Worm (Caenorhabditis elegans) whole organism, early embryonic: ENCODE data around the gene hsp-90.

ENCODE experiments used
- B0310.2 ChIP-seq: sonication (generic microtip); optimal IDR thresholded peaks from 2 replicates; lab custom pipeline; 2016; ENCODE audit warnings: mild to moderate bottlenecking, missing genetic modification characterization, missing compliant biosample characterization
- F13C5.2 ChIP-seq: sonication (generic microtip); optimal IDR thresholded peaks from 2 replicates; lab custom pipeline; 2017; ENCODE audit warnings: mild to moderate bottlenecking, missing genetic modification characterization, inconsistent platforms, missing compliant biosample characterization
- aly-1 ChIP-seq: sonication (generic microtip); optimal IDR thresholded peaks from 2 replicates; lab custom pipeline; 2016; ENCODE audit warnings: missing genetic modification characterization, missing compliant biosample characterization
- ama-1 ChIP-seq: fragments of 150-350 bp; optimal IDR thresholded peaks from 2 replicates; lab custom pipeline; 2014
- ceh-13 ChIP-seq: fragments of 200-800 bp; sonication (Bioruptor generic); optimal IDR thresholded peaks from 2 replicates; lab custom pipeline; 2018; ENCODE audit warnings: mild to moderate bottlenecking, missing genetic modification characterization, missing compliant biosample characterization
- ceh-36 ChIP-seq: sonication (generic microtip); optimal IDR thresholded peaks from 2 replicates; lab custom pipeline; 2016; ENCODE audit warnings: missing genetic modification characterization, inconsistent platforms, missing compliant biosample characterization
- ets-7 ChIP-seq: sonication (generic microtip); optimal IDR thresholded peaks from 2 replicates; lab custom pipeline; 2016; ENCODE audit warnings: missing genotype, missing genetic modification characterization, missing compliant biosample characterization
- flt-1 ChIP-seq: fragments of 200-800 bp; sonication (Bioruptor generic); IDR thresholded peaks from 2 replicates; pipeline ENCODE4 v1.3.6; 2022; ENCODE audit warnings: missing genetic modification characterization, missing compliant biosample characterization
- hmbx-1 ChIP-seq: sonication (generic microtip); optimal IDR thresholded peaks from 2 replicates; lab custom pipeline; 2016; ENCODE audit warnings: mild to moderate bottlenecking, missing genetic modification characterization, missing compliant biosample characterization
- hmg-4 ChIP-seq: fragments of 200-800 bp; sonication (Bioruptor generic); optimal IDR thresholded peaks from 2 replicates; lab custom pipeline; 2018; ENCODE audit warnings: mild to moderate bottlenecking, missing genetic modification characterization, missing compliant biosample characterization
- hnd-1 ChIP-seq: sonication (generic microtip); optimal IDR thresholded peaks from 2 replicates; lab custom pipeline; 2016; ENCODE audit warnings: missing genetic modification characterization, missing compliant biosample characterization
- pes-1 ChIP-seq: fragments of 200-800 bp; sonication (Bioruptor generic); IDR thresholded peaks from 2 replicates; pipeline ENCODE4 v1.3.6; 2022; ENCODE audit warnings: missing genetic modification reagents, missing genetic modification characterization, missing compliant biosample characterization
- scrt-1 ChIP-seq: fragments of 200-800 bp; sonication (Bioruptor generic); IDR thresholded peaks from 2 replicates; pipeline ENCODE4 v1.3.6; 2022; ENCODE audit warnings: missing genetic modification characterization, missing compliant biosample characterization
- sea-1 ChIP-seq: fragments of 200-800 bp; sonication (Bioruptor generic); conservative IDR thresholded peaks from 2 replicates; pipeline ENCODE4 v1.3.6; 2022; ENCODE audit warnings: missing genetic modification characterization, missing compliant biosample characterization
- tbx-11 ChIP-seq: fragments of 200-800 bp; sonication (Bioruptor generic); IDR thresholded peaks from 2 replicates; pipeline ENCODE4 v1.3.6; 2022; ENCODE audit warnings: missing genetic modification characterization, missing compliant biosample characterization
- tbx-37 ChIP-seq: fragments of 200-800 bp; sonication (Bioruptor generic); conservative IDR thresholded peaks from 2 replicates; pipeline ENCODE4 v1.3.6; 2022; ENCODE audit warnings: missing genetic modification reagents, missing genetic modification characterization, missing compliant biosample characterization
- tra-4 ChIP-seq: sonication (generic microtip); optimal IDR thresholded peaks from 2 replicates; lab custom pipeline; 2017; ENCODE audit warnings: missing genetic modification characterization, missing compliant biosample characterization

hsp-90 gene

ce11 chrV:14698005-14698404 is 13.3 kb downstream of the hsp-90 start:
- no peak for TF ChIP-seq aly-1 (tag; lab: Kevin White, UChicago)
- no peak for TF ChIP-seq tbx-37
- no peak for TF ChIP-seq hnd-1 (tag; lab: Kevin White, UChicago)
- no peak for TF ChIP-seq flt-1 (GFP tag; lab: Robert Waterston, UW)
- no peak for TF ChIP-seq ceh-36 (tag; lab: Kevin White, UChicago)
- TF ChIP-seq tra-4, result no peak
- no peak for TF ChIP-seq hmbx-1 (tag; lab: Kevin White, UChicago)
- TF ChIP-seq scrt-1 (GFP tag; lab: Robert Waterston, UW), result no peak
- no peak for TF ChIP-seq sea-1

ce11 chrV:14698666-14699065 is 13.9 kb downstream of the hsp-90 start, which contains the start of gene set-5:
Gene set-5, plus strand, starts transcription at chrV:14698966.
- TF ChIP-seq ama-1 (lab: Kevin White, UChicago), result no peak
- no peak for TF ChIP-seq hmg-4 (GFP tag; lab: Kevin White, UChicago)
- no peak for TF ChIP-seq aly-1 (tag; lab: Kevin White, UChicago)
- TF ChIP-seq scrt-1 (GFP tag; lab: Robert Waterston, UW), result no peak
- TF ChIP-seq ceh-36 (tag; lab: Kevin White, UChicago), result no peak
- no peak for TF ChIP-seq B0310.2 (tag; lab: Kevin White, UChicago)
- no peak for TF ChIP-seq ceh-13 (GFP tag; lab: Kevin White, UChicago)
- no peak for TF ChIP-seq sea-1
- no peak for TF ChIP-seq pes-1 (GFP tag; lab: Robert Waterston, UW)
- TF ChIP-seq tbx-11 (GFP tag; lab: Robert Waterston, UW), result no peak
- no peak for TF ChIP-seq F13C5.2 (tag; lab: Kevin White, UChicago)
- TF ChIP-seq hmbx-1 (tag; lab: Kevin White, UChicago), result no peak
- TF ChIP-seq hnd-1 (tag; lab: Kevin White, UChicago), result no peak
- TF ChIP-seq ets-7 (tag; lab: Kevin White, UChicago), result no peak
- no peak for TF ChIP-seq tra-4

- TF ChIP-seq ama-1 (lab: Kevin White, UChicago) (no peak), tbx-11 (GFP tag; lab: Robert Waterston, UW) (no peak), tra-4 (no peak), F13C5.2 (tag; lab: Kevin White, UChicago) (no peak), hmg-4 (GFP tag; lab: Kevin White, UChicago) (no peak), B0310.2 (tag; lab: Kevin White, UChicago) (no peak)
These were observed 23.2 kb downstream of the hsp-90 start, which contains the start of gene R08A2.9 for ce11 chrV:14707958-14708357. Gene R08A2.9, plus strand, starts transcription at chrV:14708258.

- TF ChIP-seq ceh-13 (GFP tag; lab: Kevin White, UChicago) (no peak), ama-1 (lab: Kevin White, UChicago) (no peak), ceh-36 (tag; lab: Kevin White, UChicago) (no peak), flt-1 (GFP tag; lab: Robert Waterston, UW) (no peak), pes-1 (GFP tag; lab: Robert Waterston, UW) (no peak), B0310.2 (tag; lab: Kevin White, UChicago) (no peak)
These were observed 26.4 kb downstream of the hsp-90 start, which contains the start of gene ssp-33 for ce11 chrV:14711077-14711476. Gene ssp-33, plus strand, starts transcription at chrV:14711377.

ce11 chrV:14712316-14712715 is 27.6 kb downstream of the hsp-90 start, which contains the start of gene R08A2.5:
Gene R08A2.5, plus strand, starts transcription at chrV:14712616.
- TF ChIP-seq hmbx-1 (tag; lab: Kevin White, UChicago), result no peak
- no peak for TF ChIP-seq flt-1 (GFP tag; lab: Robert Waterston, UW)
- no peak for TF ChIP-seq B0310.2 (tag; lab: Kevin White, UChicago)
- TF ChIP-seq tra-4, result no peak
- TF ChIP-seq hmg-4 (GFP tag; lab: Kevin White, UChicago), result no peak
- TF ChIP-seq F13C5.2 (tag; lab: Kevin White, UChicago), result no peak
- no peak for TF ChIP-seq pes-1 (GFP tag; lab: Robert Waterston, UW)
- no peak for TF ChIP-seq scrt-1 (GFP tag; lab: Robert Waterston, UW)
- TF ChIP-seq tbx-37, result no peak
- TF ChIP-seq ama-1 (lab: Kevin White, UChicago), result no peak
- TF ChIP-seq ceh-36 (tag; lab: Kevin White, UChicago), result no peak
- no peak for TF ChIP-seq ceh-13 (GFP tag; lab: Kevin White, UChicago)
- TF ChIP-seq aly-1 (tag; lab: Kevin White, UChicago), result no peak
- TF ChIP-seq hnd-1 (tag; lab: Kevin White, UChicago), result no peak
- no peak for TF ChIP-seq tbx-11 (GFP tag; lab: Robert Waterston, UW)
- TF ChIP-seq ets-7 (tag; lab: Kevin White, UChicago), result no peak
- no peak for TF ChIP-seq sea-1

ce11 chrV:14715608-14716007 is 30.9 kb downstream of the hsp-90 start, which contains the start of gene R08A2.2:
Gene R08A2.2, minus strand, starts transcription at chrV:14715708.
- TF ChIP-seq ceh-36 (tag; lab: Kevin White, UChicago) (no peak), tbx-37 (no peak), ceh-13 (GFP tag; lab: Kevin White, UChicago) (no peak), hnd-1 (tag; lab: Kevin White, UChicago) (no peak), sea-1 (no peak), aly-1 (tag; lab: Kevin White, UChicago) (no peak), flt-1 (GFP tag; lab: Robert Waterston, UW) (no peak), scrt-1 (GFP tag; lab: Robert Waterston, UW) (no peak), ets-7 (tag; lab: Kevin White, UChicago) (no peak), hmg-4 (GFP tag; lab: Kevin White, UChicago) (no peak), F13C5.2 (tag; lab: Kevin White, UChicago) (no peak)

ce11 chrV:14716114-14716513 is 31.4 kb downstream of the hsp-90 start, which contains the start of gene fbxa-147:
Gene fbxa-147, plus strand, starts transcription at chrV:14716499.
- TF ChIP-seq hnd-1 (tag; lab: Kevin White, UChicago) (no peak), aly-1 (tag; lab: Kevin White, UChicago) (no peak), sea-1 (no peak), pes-1 (GFP tag; lab: Robert Waterston, UW) (no peak), hmg-4 (GFP tag; lab: Kevin White, UChicago) (no peak), tbx-11 (GFP tag; lab: Robert Waterston, UW) (no peak), ets-7 (tag; lab: Kevin White, UChicago) (no peak), ceh-13 (GFP tag; lab: Kevin White, UChicago) (no peak), ceh-36 (tag; lab: Kevin White, UChicago) (no peak)
